Worm (Caenorhabditis elegans) whole organism, L4 larva: ENCODE results near the gene srw-71.
"Not testable (repeated sequence)": the region's sequence is repeated elsewhere in the genome, so short reads cannot be mapped to it uniquely, and the experiment has no call there.

Experiments used
- F49E8.2 ChIP-seq: sonication (generic microtip); optimal IDR thresholded peaks from 2 replicates; lab custom pipeline; 2016; ENCODE audit warnings: missing compliant biosample characterization, mild to moderate bottlenecking, missing genetic modification characterization, borderline replicate concordance
- T20F7.1 ChIP-seq: fragments of 200-800 bp; sonication (Bioruptor generic); optimal IDR thresholded peaks from 2 replicates; lab custom pipeline; 2018; ENCODE audit warnings: mild to moderate bottlenecking, missing genetic modification characterization, missing compliant biosample characterization
- aly-2 ChIP-seq: sonication (generic microtip); optimal IDR thresholded peaks from 2 replicates; lab custom pipeline; 2018; ENCODE audit warnings: missing biosample characterization, missing genetic modification characterization
- ama-1 ChIP-seq: fragments of 150-350 bp; optimal IDR thresholded peaks from 2 replicates; lab custom pipeline; 2014; ENCODE audit warnings: inconsistent platforms, mixed read lengths
- daf-12 ChIP-seq: fragments of 150-350 bp; optimal IDR thresholded peaks from 2 replicates; lab custom pipeline; 2014; ENCODE audit warnings: missing biosample characterization, missing genetic modification reagents, missing genetic modification characterization
- lin-13 ChIP-seq: fragments of 150-350 bp; optimal IDR thresholded peaks from 2 replicates; lab custom pipeline; 2014; ENCODE audit warnings: missing biosample characterization, missing genetic modification reagents, missing genetic modification characterization
- lin-15B ChIP-seq: fragments of 150-350 bp; sonication (generic microtip); optimal IDR thresholded peaks from 3 replicates; lab custom pipeline; 2014; ENCODE audit warnings: missing biosample characterization, missing genetic modification characterization
- mdt-29 ChIP-seq: fragments of 200-800 bp; sonication (Bioruptor generic); IDR thresholded peaks from 2 replicates; pipeline ENCODE4 v1.3.6; 2022; ENCODE audit warnings: missing genetic modification reagents, missing genetic modification characterization, missing compliant biosample characterization
- mep-1 ChIP-seq: fragments of 150-350 bp; sonication (generic microtip); optimal IDR thresholded peaks from 3 replicates; lab custom pipeline; 2014; ENCODE audit warnings: missing biosample characterization, missing genetic modification characterization
- mes-2 ChIP-seq: sonication (generic microtip); optimal IDR thresholded peaks from 2 replicates; lab custom pipeline; 2016; ENCODE audit warnings: missing genotype, mild to moderate bottlenecking, missing genetic modification characterization, missing compliant biosample characterization; ENCODE audit not compliant: poor library complexity, severe bottlenecking
- nhr-111 ChIP-seq: fragments of 200-800 bp; sonication (Bioruptor generic); optimal IDR thresholded peaks from 2 replicates; lab custom pipeline; 2018; ENCODE audit warnings: mild to moderate bottlenecking, missing genetic modification characterization, missing compliant biosample characterization
- nhr-77 ChIP-seq: fragments of 150-350 bp; optimal IDR thresholded peaks from 2 replicates; lab custom pipeline; 2014; ENCODE audit warnings: missing biosample characterization, missing genetic modification characterization
- unc-62 ChIP-seq, 3 experiments: fragments of 150-350 bp in 1 of 3; sonication (generic microtip); optimal IDR thresholded peaks in 2 of 3; peaks in 1 of 3; 1 replicate in 1 of 3; 2 replicates in 2 of 3; lab custom pipeline; 2014 to 2017; ENCODE audit warnings: missing biosample characterization in 3 of 3, missing genetic modification characterization in 3 of 3, missing genetic modification reagents in 3 of 3, missing genotype in 1 of 3

DNA sequence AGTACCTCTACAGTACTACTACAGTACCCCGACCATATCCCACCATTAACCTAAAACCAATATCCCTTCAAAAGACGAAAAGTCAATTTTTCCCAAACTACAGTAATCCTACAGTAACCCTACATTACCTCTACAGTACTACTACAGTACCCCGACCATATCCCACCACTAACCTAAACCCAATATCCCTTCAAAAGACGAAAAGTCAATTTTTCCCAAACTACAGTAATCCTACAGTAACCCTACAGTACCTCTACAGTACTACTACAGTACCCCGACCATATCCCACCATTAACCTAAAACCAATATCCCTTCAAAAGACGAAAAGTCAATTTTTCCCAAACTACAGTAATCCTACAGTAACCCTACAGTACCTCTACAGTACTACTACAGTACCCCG lies 13.4 kb upstream of the srw-71 start, which contains the start of gene nhr-141:
- not testable (repeated sequence) for TF ChIP-seq mep-1 (tag; lab: Kevin White, UChicago); mdt-29 (GFP tag; lab: Robert Waterston, UW); lin-15B; nhr-77 (tag; lab: Kevin White, UChicago); T20F7.1 (GFP tag; lab: Kevin White, UChicago); lin-13 (GFP tag; lab: Kevin White, UChicago); mes-2 (tag; lab: Kevin White, UChicago); aly-2 (tag; lab: Kevin White, UChicago); daf-12; unc-62 (GFP tag; optimal IDR thresholded peaks at IDR 0.05 in 1 of 2; lab: Kevin White, UChicago); unc-62 (tag; optimal IDR thresholded peaks at IDR 0.05; lab: Kevin White, UChicago); nhr-111 (GFP tag; lab: Kevin White, UChicago); ama-1 (lab: Kevin White, UChicago); F49E8.2 (tag; lab: Kevin White, UChicago)
